Worm (Caenorhabditis elegans): ENCODE data around the gene C06A8.6.

ce11 chrII:7814915-7815314 lies 42.6 kb downstream of the C06A8.6 start:
- TF ChIP-seq pqm-1 (tag; optimal IDR thresholded peaks at IDR 0.05) (peak; percentile 89), sdz-12 (GFP tag; optimal IDR thresholded peaks at IDR 0.05) (no peak), ces-1 (GFP tag; optimal IDR thresholded peaks at IDR 0.05) (no peak)

Data from whole organism, L4 larva.